Worm (Caenorhabditis elegans) whole organism, young adult: ENCODE results near the gene dep-1.

Experiments used
- B0261.1 ChIP-seq: sonication (generic microtip); optimal IDR thresholded peaks from 2 replicates; lab custom pipeline; 2016; ENCODE audit warnings: mild to moderate bottlenecking, missing genetic modification characterization, moderate library complexity, missing compliant biosample characterization
- D2030.7 ChIP-seq: fragments of 200-800 bp; sonication (Bioruptor generic); IDR thresholded peaks from 2 replicates; pipeline ENCODE4 v1.3.6; 2022; ENCODE audit warnings: missing genetic modification reagents, missing genetic modification characterization, missing compliant biosample characterization
- F33H1.4 ChIP-seq: fragments of 200-800 bp; sonication (Bioruptor generic); IDR thresholded peaks from 2 replicates; pipeline ENCODE4 v1.3.6; 2022; ENCODE audit warnings: missing genetic modification reagents, missing genetic modification characterization, missing compliant biosample characterization
- F37B4.10 ChIP-seq: fragments of 200-800 bp; sonication (Bioruptor generic); IDR thresholded peaks from 2 replicates; pipeline ENCODE4 v1.3.6; 2022; ENCODE audit warnings: missing genetic modification characterization, missing compliant biosample characterization
- F49E8.2 ChIP-seq: sonication (generic microtip); optimal IDR thresholded peaks from 3 replicates; lab custom pipeline; 2017; ENCODE audit warnings: missing genetic modification characterization, mild to moderate bottlenecking, missing compliant biosample characterization, antibody characterized with exemption, moderate library complexity; ENCODE audit not compliant: insufficient read depth
- F57A8.1 ChIP-seq: fragments of 200-800 bp; sonication (Bioruptor generic); optimal IDR thresholded peaks from 2 replicates; lab custom pipeline; 2018; ENCODE audit warnings: mild to moderate bottlenecking, missing genetic modification characterization, moderate library complexity, missing compliant biosample characterization
- K12H6.12 ChIP-seq: fragments of 200-800 bp; sonication (Bioruptor generic); optimal IDR thresholded peaks from 2 replicates; lab custom pipeline; 2018; ENCODE audit warnings: mild to moderate bottlenecking, missing genetic modification characterization, missing compliant biosample characterization
- T07F8.4 ChIP-seq: sonication (generic microtip); optimal IDR thresholded peaks from 2 replicates; lab custom pipeline; 2016; ENCODE audit warnings: mild to moderate bottlenecking, missing genetic modification characterization, moderate library complexity, missing compliant biosample characterization
- Y79H2A.3 ChIP-seq: fragments of 200-800 bp; sonication (Bioruptor generic); conservative IDR thresholded peaks from 2 replicates; pipeline ENCODE4 v1.3.6; 2022; ENCODE audit warnings: missing genetic modification reagents, missing genetic modification characterization, missing compliant biosample characterization
- Y95B8A.8 ChIP-seq: fragments of 200-800 bp; sonication (Bioruptor generic); IDR thresholded peaks from 2 replicates; pipeline ENCODE4 v1.3.6; 2022; ENCODE audit warnings: missing genetic modification reagents, missing genetic modification characterization, missing compliant biosample characterization
- akir-1 ChIP-seq: fragments of 200-800 bp; sonication (Bioruptor generic); optimal IDR thresholded peaks from 2 replicates; lab custom pipeline; 2018; ENCODE audit warnings: mild to moderate bottlenecking, missing genetic modification characterization, moderate library complexity, missing compliant biosample characterization
- atf-7 ChIP-seq: sonication (generic microtip); optimal IDR thresholded peaks from 2 replicates; lab custom pipeline; 2017; ENCODE audit warnings: mild to moderate bottlenecking, missing genetic modification characterization, missing compliant biosample characterization
- ccch-3 ChIP-seq: fragments of 200-800 bp; sonication (Bioruptor generic); optimal IDR thresholded peaks from 2 replicates; lab custom pipeline; 2018; ENCODE audit warnings: mild to moderate bottlenecking, missing genetic modification characterization, missing compliant biosample characterization
- cebp-1 ChIP-seq, 2 experiments: fragments of 200-800 bp in 1 of 2; sonication (Bioruptor generic) in 1 of 2; sonication (generic microtip) in 1 of 2; IDR thresholded peaks in 1 of 2; optimal IDR thresholded peaks in 1 of 2; 2 replicates each; pipeline versions ENCODE4 v1.3.6 to Lab custom; 2017 to 2022; ENCODE audit warnings: missing compliant biosample characterization in 2 of 2, missing genetic modification characterization in 2 of 2, mild to moderate bottlenecking in 1 of 2, missing genetic modification reagents in 1 of 2, moderate library complexity in 1 of 2
- ceh-27 ChIP-seq: fragments of 200-800 bp; sonication (Bioruptor generic); optimal IDR thresholded peaks from 2 replicates; lab custom pipeline; 2018; ENCODE audit warnings: mild to moderate bottlenecking, missing genetic modification characterization, moderate library complexity, missing compliant biosample characterization
- dpl-1 ChIP-seq: fragments of 150-350 bp; optimal IDR thresholded peaks from 2 replicates; lab custom pipeline; 2014; ENCODE audit warnings: missing biosample characterization, missing genetic modification reagents, missing genetic modification characterization
- efl-1 ChIP-seq: fragments of 150-350 bp; optimal IDR thresholded peaks from 2 replicates; lab custom pipeline; 2014; ENCODE audit warnings: missing biosample characterization, missing genetic modification reagents, missing genetic modification characterization
- egrh-3 ChIP-seq: fragments of 200-800 bp; sonication (Bioruptor generic); IDR thresholded peaks from 2 replicates; pipeline ENCODE4 v1.3.6; 2022; ENCODE audit warnings: missing genetic modification reagents, missing genetic modification characterization, missing compliant biosample characterization
- hmg-1.2 ChIP-seq: fragments of 200-800 bp; sonication (Bioruptor generic); IDR thresholded peaks from 2 replicates; pipeline ENCODE4 v1.3.6; 2022; ENCODE audit warnings: missing genetic modification reagents, missing genetic modification characterization, missing compliant biosample characterization
- lag-1 ChIP-seq: fragments of 200-800 bp; sonication (Bioruptor generic); IDR thresholded peaks from 2 replicates; pipeline ENCODE4 v1.3.6; 2022; ENCODE audit warnings: missing genetic modification reagents, missing genetic modification characterization, missing compliant biosample characterization
- let-607 ChIP-seq, 2 experiments: fragments of 200-800 bp in 1 of 2; sonication (Bioruptor generic) in 1 of 2; sonication (generic microtip) in 1 of 2; optimal IDR thresholded peaks; 2 replicates each; lab custom pipeline; 2016 to 2018; ENCODE audit warnings: mild to moderate bottlenecking in 2 of 2, missing compliant biosample characterization in 2 of 2, missing genetic modification characterization in 2 of 2, moderate library complexity in 2 of 2, missing genotype in 1 of 2
- lin-35 ChIP-seq, 3 experiments: fragments of 150-350 bp in 2 of 3; sonication (generic microtip) in 1 of 3; optimal IDR thresholded peaks; 2 replicates each; lab custom pipeline; 2014 to 2018; ENCODE audit warnings: missing biosample characterization in 3 of 3, missing genetic modification characterization in 3 of 3, missing genetic modification reagents in 3 of 3
- lin-40 ChIP-seq: sonication (generic microtip); optimal IDR thresholded peaks from 2 replicates; lab custom pipeline; 2016; ENCODE audit warnings: missing genetic modification characterization, mild to moderate bottlenecking, missing compliant biosample characterization, missing genotype, missing genetic modification reagents
- lir-1 ChIP-seq: fragments of 200-800 bp; sonication (Bioruptor generic); conservative IDR thresholded peaks from 2 replicates; pipeline ENCODE4 v1.3.6; 2022; ENCODE audit warnings: missing genetic modification reagents, missing genetic modification characterization, missing compliant biosample characterization
- lsl-1 ChIP-seq: fragments of 200-800 bp; sonication (Bioruptor generic); optimal IDR thresholded peaks from 2 replicates; lab custom pipeline; 2018; ENCODE audit warnings: mild to moderate bottlenecking, missing genetic modification characterization, moderate library complexity, missing compliant biosample characterization
- madf-3 ChIP-seq: fragments of 200-800 bp; sonication (Bioruptor generic); IDR thresholded peaks from 2 replicates; pipeline ENCODE4 v1.3.6; 2022; ENCODE audit warnings: missing genetic modification reagents, missing genetic modification characterization, missing compliant biosample characterization
- madf-6 ChIP-seq: fragments of 200-800 bp; sonication (Bioruptor generic); IDR thresholded peaks from 2 replicates; pipeline ENCODE4 v1.3.6; 2022; ENCODE audit warnings: missing genetic modification reagents, missing genetic modification characterization, missing compliant biosample characterization
- nfya-2 ChIP-seq: fragments of 200-800 bp; sonication (Bioruptor generic); IDR thresholded peaks from 2 replicates; pipeline ENCODE4 v1.3.6; 2022; ENCODE audit warnings: missing genetic modification reagents, missing genetic modification characterization, missing compliant biosample characterization
- nfyb-1 ChIP-seq: fragments of 200-800 bp; sonication (Bioruptor generic); IDR thresholded peaks from 2 replicates; pipeline ENCODE4 v1.3.6; 2022; ENCODE audit warnings: missing genetic modification reagents, missing genetic modification characterization, missing compliant biosample characterization
- nhr-27 ChIP-seq: fragments of 200-800 bp; sonication (Bioruptor generic); optimal IDR thresholded peaks from 2 replicates; lab custom pipeline; 2018; ENCODE audit warnings: mild to moderate bottlenecking, missing genetic modification characterization, moderate library complexity, missing compliant biosample characterization
- pbrm-1 ChIP-seq: fragments of 200-800 bp; sonication (Bioruptor generic); IDR thresholded peaks from 2 replicates; pipeline ENCODE4 v1.3.6; 2022; ENCODE audit warnings: missing genetic modification reagents, missing genetic modification characterization, missing compliant biosample characterization
- pha-4 ChIP-seq: fragments of 150-350 bp; sonication (generic microtip); optimal IDR thresholded peaks from 2 replicates; lab custom pipeline; 2014; ENCODE audit warnings: missing biosample characterization, missing genetic modification reagents, missing genetic modification characterization
- repo-1 ChIP-seq: sonication (generic microtip); optimal IDR thresholded peaks from 2 replicates; lab custom pipeline; 2017; ENCODE audit warnings: mild to moderate bottlenecking, missing genetic modification characterization, missing compliant biosample characterization
- snpc-1.3 ChIP-seq: sonication (generic microtip); optimal IDR thresholded peaks from 2 replicates; lab custom pipeline; 2017; ENCODE audit warnings: missing genetic modification characterization, mild to moderate bottlenecking, missing compliant biosample characterization, antibody characterized with exemption, moderate library complexity, missing genotype, missing genetic modification reagents; ENCODE audit not compliant: insufficient read depth
- snpc-3.4 ChIP-seq: sonication (generic microtip); optimal IDR thresholded peaks from 2 replicates; lab custom pipeline; 2017; ENCODE audit warnings: missing genetic modification characterization, mild to moderate bottlenecking, missing compliant biosample characterization, antibody characterized with exemption, moderate library complexity, missing genotype, missing genetic modification reagents
- snpc-4 ChIP-seq, 5 experiments: fragments of 150-350 bp in 1 of 5; sonication (generic microtip) in 4 of 5; optimal IDR thresholded peaks; 2 replicates each; lab custom pipeline; 2014 to 2018; ENCODE audit warnings: missing genetic modification characterization in 5 of 5, missing biosample characterization in 3 of 5, antibody characterized with exemption in 2 of 5, mild to moderate bottlenecking in 2 of 5, missing compliant biosample characterization in 2 of 5, missing genotype in 2 of 5, moderate library complexity in 2 of 5, missing genetic modification reagents in 1 of 5
- tbp1 ChIP-seq: fragments of 200-800 bp; sonication (Bioruptor generic); optimal IDR thresholded peaks from 2 replicates; lab custom pipeline; 2018; ENCODE audit warnings: mild to moderate bottlenecking, missing genetic modification characterization, missing compliant biosample characterization
- tbx-9 ChIP-seq: sonication (generic microtip); optimal IDR thresholded peaks from 2 replicates; lab custom pipeline; 2016; ENCODE audit warnings: borderline replicate concordance, missing genetic modification characterization, inconsistent platforms, missing compliant biosample characterization
- tlf-1 ChIP-seq: fragments of 200-800 bp; sonication (Bioruptor generic); optimal IDR thresholded peaks from 2 replicates; lab custom pipeline; 2018; ENCODE audit warnings: mild to moderate bottlenecking, missing genetic modification characterization, missing compliant biosample characterization
- unc-130 ChIP-seq: sonication (generic microtip); optimal IDR thresholded peaks from 2 replicates; lab custom pipeline; 2016; ENCODE audit warnings: missing genetic modification reagents, missing genetic modification characterization, missing compliant biosample characterization
- zfh-2 ChIP-seq: fragments of 200-800 bp; sonication (Bioruptor generic); conservative IDR thresholded peaks from 2 replicates; pipeline ENCODE4 v1.3.6; 2022; ENCODE audit warnings: missing genetic modification reagents, missing genetic modification characterization, missing compliant biosample characterization
- zim-3 ChIP-seq: sonication (generic microtip); optimal IDR thresholded peaks from 2 replicates; lab custom pipeline; 2017; ENCODE audit warnings: mild to moderate bottlenecking, missing genetic modification characterization, moderate library complexity, missing compliant biosample characterization
- ztf-28 ChIP-seq: fragments of 200-800 bp; sonication (Bioruptor generic); IDR thresholded peaks from 2 replicates; pipeline ENCODE4 v1.3.6; 2022; ENCODE audit warnings: missing genetic modification reagents, missing genetic modification characterization, missing compliant biosample characterization

Gene dep-1

DNA sequence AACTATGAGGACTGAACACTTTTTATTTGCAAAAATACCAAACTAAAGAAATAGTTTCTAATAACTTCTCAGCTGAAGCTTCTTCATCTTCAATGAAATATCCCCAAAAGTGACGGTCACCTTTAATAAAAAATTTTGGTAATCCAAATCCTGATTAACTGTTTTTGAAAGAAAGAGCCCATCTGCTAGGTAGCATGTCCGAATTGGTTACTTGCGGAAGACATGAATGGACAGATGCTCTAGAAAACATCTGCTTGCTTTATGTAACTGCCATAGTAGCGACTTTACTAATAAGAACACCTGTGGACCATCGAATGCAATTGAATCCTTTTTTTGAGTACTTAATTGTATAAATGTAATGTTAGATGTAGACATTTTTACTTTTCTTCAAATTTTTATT is 39.4 kb upstream of the dep-1 start:
- TF ChIP-seq snpc-1.3 (tag; lab: Kevin White, UChicago) (no peak), tlf-1 (no peak), madf-6 (GFP tag; lab: Robert Waterston, UW) (no peak), pha-4 (no peak), pbrm-1 (GFP tag; lab: Robert Waterston, UW) (no peak), tbx-9 (tag; lab: Kevin White, UChicago) (no peak), akir-1 (no peak), zfh-2 (GFP tag; lab: Robert Waterston, UW) (no peak), F57A8.1 (GFP tag; lab: Kevin White, UChicago) (no peak), zim-3 (no peak), atf-7 (tag; lab: Kevin White, UChicago) (no peak), B0261.1 (tag; lab: Kevin White, UChicago) (no peak), repo-1 (tag; lab: Kevin White, UChicago) (no peak), nhr-27 (tag; lab: Kevin White, UChicago) (no peak), ccch-3 (GFP tag; lab: Kevin White, UChicago) (no peak), cebp-1 (GFP tag; IDR thresholded peaks at IDR 0.05; lab: Robert Waterston, UW) (no peak), cebp-1 (tag; optimal IDR thresholded peaks at IDR 0.05; lab: Kevin White, UChicago) (no peak), snpc-3.4 (tag; lab: Kevin White, UChicago) (no peak), hmg-1.2 (no peak), tbp1 (GFP tag; lab: Kevin White, UChicago) (no peak), Y79H2A.3 (no peak)

DNA sequence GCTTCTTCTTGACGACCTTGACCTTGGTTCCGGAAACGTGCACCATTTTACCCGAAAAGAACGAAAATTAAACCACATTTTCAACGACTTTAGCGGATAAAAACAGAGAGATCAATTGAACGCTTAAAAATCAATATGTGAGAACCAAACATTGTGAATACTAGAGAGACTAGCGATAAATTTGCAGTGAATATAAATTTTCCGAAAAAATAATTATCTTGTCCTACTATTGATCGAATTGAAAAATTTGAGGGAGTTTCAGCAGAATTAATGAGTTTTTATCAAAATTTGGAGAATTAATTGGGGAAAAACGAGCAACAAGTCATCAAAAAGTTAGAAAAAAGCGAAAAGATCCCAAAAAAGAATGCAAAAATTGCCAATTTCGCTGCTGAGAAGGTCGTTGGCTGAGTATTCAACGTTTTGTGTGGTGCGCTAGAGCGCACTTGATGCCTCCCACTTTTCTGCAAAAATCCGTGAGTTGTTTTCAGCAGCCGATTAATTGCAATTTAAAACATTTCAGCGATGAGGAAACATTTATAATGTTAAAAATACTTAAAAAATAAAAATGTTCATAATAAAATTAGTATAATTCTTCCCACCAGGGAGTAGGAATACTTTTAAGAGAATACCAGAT is 37.6 kb upstream of the dep-1 start, which contains the start of gene rpl-32:
TSS of gene rpl-32 (minus strand) at position 51 of the 634 bp plus-strand sequence.
- TF ChIP-seq efl-1 (GFP tag; lab: Kevin White, UChicago) (peak; percentile 58), hmg-1.2 (peak; percentile 91), F33H1.4 (GFP tag; lab: Robert Waterston, UW) (peak; percentile 52), let-607 (tag; optimal IDR thresholded peaks at IDR 0.05; lab: Kevin White, UChicago) (peak in 1 of 2 experiments; percentile 54), lin-35 (GFP tag; optimal IDR thresholded peaks at IDR 0.05; lab: Kevin White, UChicago) (peak in 1 of 3 experiments; percentile 55), nfya-2 (no peak), egrh-3 (GFP tag; lab: Robert Waterston, UW) (0 out of 2 replicates have a peak, but pooled peaks have one; percentile 6), Y95B8A.8 (no peak), snpc-1.3 (tag; lab: Kevin White, UChicago) (peak; percentile 71), ztf-28 (GFP tag; lab: Robert Waterston, UW) (no peak), madf-6 (GFP tag; lab: Robert Waterston, UW) (peak; percentile 63; the same call in 1 of the 2 replicates), ceh-27 (GFP tag; lab: Kevin White, UChicago) (peak; percentile 30), D2030.7 (GFP tag; lab: Robert Waterston, UW) (peak; percentile 77), pha-4 (no peak), lir-1 (0 out of 2 replicates have a peak, but pooled peaks have one; percentile 19), pbrm-1 (GFP tag; lab: Robert Waterston, UW) (peak; percentile 66), K12H6.12 (tag; lab: Kevin White, UChicago) (peak; percentile 19), madf-3 (GFP tag; lab: Robert Waterston, UW) (no peak), lin-40 (tag; lab: Kevin White, UChicago) (peak; percentile 61), lsl-1 (GFP tag; lab: Kevin White, UChicago) (peak; percentile 48), tbp1 (GFP tag; lab: Kevin White, UChicago) (peak; percentile 61), F37B4.10 (GFP tag; lab: Robert Waterston, UW) (no peak), unc-130 (GFP tag; lab: Kevin White, UChicago) (peak; percentile 7), snpc-4 (GFP tag; optimal IDR thresholded peaks at IDR 0.05; lab: Kevin White, UChicago) (no peak), snpc-4 (tag; optimal IDR thresholded peaks at IDR 0.05; lab: Kevin White, UChicago) (peak; percentile 8 to 26 (median 20)), T07F8.4 (tag; lab: Kevin White, UChicago) (no peak), dpl-1 (GFP tag; lab: Kevin White, UChicago) (peak; percentile 9), F49E8.2 (tag; lab: Kevin White, UChicago) (peak; percentile 39), lag-1 (no peak), nfyb-1 (GFP tag; lab: Robert Waterston, UW) (0 out of 2 replicates have a peak, but pooled peaks have one; percentile 46)
